Fruit fly (Drosophila melanogaster) whole organism, embryonic: ENCODE results near the gene CG1910.

Experiments used
- Ada2b ChIP-seq: fragments of 200-800 bp; sonication (Bioruptor generic); IDR thresholded peaks from 2 replicates; pipeline ENCODE4 v1.3.6; 2022; ENCODE audit warnings: missing biosample characterization, missing genetic modification characterization
- Atf3 ChIP-seq: fragments of 200-800 bp; sonication (Bioruptor generic); optimal IDR thresholded peaks from 3 replicates; lab custom pipeline; 2016; ENCODE audit warnings: missing biosample characterization, missing genetic modification characterization
- CG10565 ChIP-seq: fragments of 200-800 bp; sonication (Bioruptor generic); optimal IDR thresholded peaks from 3 replicates; lab custom pipeline; 2016; ENCODE audit warnings: missing biosample characterization, mild to moderate bottlenecking, missing genetic modification characterization
- CG12769 ChIP-seq: fragments of 200-800 bp; sonication (Bioruptor generic); optimal IDR thresholded peaks from 2 replicates; lab custom pipeline; 2019; ENCODE audit warnings: missing biosample characterization, mild to moderate bottlenecking, missing genetic modification characterization, moderate library complexity
- CG13775 ChIP-seq: fragments of 200-800 bp; sonication (Bioruptor generic); optimal IDR thresholded peaks from 3 replicates; lab custom pipeline; 2017; ENCODE audit warnings: missing biosample characterization, mild to moderate bottlenecking, missing genetic modification characterization
- CG16779 ChIP-seq: fragments of 200-800 bp; sonication (Bioruptor generic); IDR thresholded peaks from 2 replicates; pipeline ENCODE4 v1.3.6; 2022; ENCODE audit warnings: missing biosample characterization, missing genetic modification characterization
- CG16813 ChIP-seq: fragments of 200-800 bp; sonication (Bioruptor generic); IDR thresholded peaks from 3 replicates; pipeline ENCODE4 v1.3.6; 2022; ENCODE audit warnings: missing biosample characterization, missing genetic modification characterization; ENCODE audit not compliant: partially characterized antibody
- CG16863 ChIP-seq: fragments of 200-800 bp; sonication (Bioruptor generic); optimal IDR thresholded peaks from 3 replicates; lab custom pipeline; 2016; ENCODE audit warnings: missing biosample characterization, missing genetic modification characterization
- CG1832 ChIP-seq: fragments of 200-800 bp; sonication (Bioruptor generic); optimal IDR thresholded peaks from 2 replicates; lab custom pipeline; 2017; ENCODE audit warnings: missing biosample characterization, mild to moderate bottlenecking, missing genetic modification characterization, inconsistent platforms
- CG18476 ChIP-seq: fragments of 200-800 bp; sonication (Bioruptor generic); optimal IDR thresholded peaks from 2 replicates; lab custom pipeline; 2016; ENCODE audit warnings: missing biosample characterization, mild to moderate bottlenecking, missing genetic modification characterization
- CG31441 ChIP-seq: fragments of 200-800 bp; sonication (Bioruptor generic); IDR thresholded peaks from 2 replicates; pipeline ENCODE4 v1.3.6; 2022; ENCODE audit warnings: missing biosample characterization, missing genetic modification characterization
- CG33213 ChIP-seq: fragments of 200-800 bp; sonication (Bioruptor generic); optimal IDR thresholded peaks from 3 replicates; lab custom pipeline; 2016; ENCODE audit warnings: missing biosample characterization, missing genetic modification characterization
- CG4282 ChIP-seq: fragments of 200-800 bp; sonication (Bioruptor generic); optimal IDR thresholded peaks from 2 replicates; lab custom pipeline; 2016; ENCODE audit warnings: missing biosample characterization, missing genetic modification characterization
- CG4328 ChIP-seq: fragments of 200-800 bp; sonication (Bioruptor generic); optimal IDR thresholded peaks from 3 replicates; lab custom pipeline; 2017; ENCODE audit warnings: missing biosample characterization, missing genetic modification reagents, missing genetic modification characterization
- CG6254 ChIP-seq: fragments of 200-800 bp; sonication (Bioruptor generic); optimal IDR thresholded peaks from 3 replicates; lab custom pipeline; 2017; ENCODE audit warnings: mild to moderate bottlenecking, missing biosample characterization, missing genetic modification reagents, missing genetic modification characterization
- CG6654 ChIP-seq: fragments of 200-800 bp; sonication (Bioruptor generic); optimal IDR thresholded peaks from 2 replicates; lab custom pipeline; 2017; ENCODE audit warnings: missing biosample characterization, mild to moderate bottlenecking, missing genetic modification characterization
- CG8089 ChIP-seq: fragments of 200-800 bp; sonication (Bioruptor generic); optimal IDR thresholded peaks from 3 replicates; lab custom pipeline; 2016; ENCODE audit warnings: missing biosample characterization, missing genetic modification characterization
- CHES-1-like ChIP-seq: fragments of 200-800 bp; sonication (Bioruptor generic); optimal IDR thresholded peaks from 2 replicates; lab custom pipeline; 2016; ENCODE audit warnings: missing biosample characterization, missing genetic modification characterization
- Chrac-16 ChIP-seq: fragments of 200-800 bp; sonication (Bioruptor generic); optimal IDR thresholded peaks from 3 replicates; lab custom pipeline; 2016; ENCODE audit warnings: missing biosample characterization, missing genetic modification characterization
- CkIIα-i1 ChIP-seq: fragments of 200-800 bp; sonication (Bioruptor generic); IDR thresholded peaks from 2 replicates; pipeline ENCODE4 v1.3.6; 2022; ENCODE audit warnings: missing biosample characterization, missing genetic modification characterization
- Dip2 ChIP-seq: fragments of 200-800 bp; sonication (Bioruptor generic); IDR thresholded peaks from 2 replicates; pipeline ENCODE4 v1.3.6; 2022; ENCODE audit warnings: missing biosample characterization, missing genetic modification characterization
- Dref ChIP-seq: fragments of 200-800 bp; sonication (Bioruptor generic); IDR thresholded peaks from 2 replicates; pipeline ENCODE4 v1.3.6; 2022; ENCODE audit warnings: missing biosample characterization, missing genetic modification characterization
- E2f2 ChIP-seq: fragments of 200-800 bp; sonication (Bioruptor generic); IDR thresholded peaks from 2 replicates; pipeline ENCODE4 v1.3.6; 2022; ENCODE audit warnings: missing biosample characterization, missing genetic modification characterization
- ERR ChIP-seq: fragments of 200-800 bp; sonication (Bioruptor generic); optimal IDR thresholded peaks from 2 replicates; lab custom pipeline; 2016; ENCODE audit warnings: missing biosample characterization, missing genetic modification characterization
- HmgZ ChIP-seq: fragments of 200-800 bp; sonication (Bioruptor generic); optimal IDR thresholded peaks from 2 replicates; lab custom pipeline; 2018; ENCODE audit warnings: missing biosample characterization, mild to moderate bottlenecking, missing genetic modification characterization
- Hmr ChIP-seq: fragments of 200-800 bp; sonication (Bioruptor generic); optimal IDR thresholded peaks from 3 replicates; lab custom pipeline; 2017; ENCODE audit warnings: mild to moderate bottlenecking, missing biosample characterization, missing genetic modification reagents, missing genetic modification characterization
- Hr78 ChIP-seq, 2 experiments: fragments of 200-800 bp in 1 of 2; fragments of >200 bp in 1 of 2; sonication (Bioruptor generic) in 1 of 2; optimal IDR thresholded peaks; 2 replicates each; lab custom pipeline; 2017 to 2019; ENCODE audit warnings: missing biosample characterization in 2 of 2, missing genetic modification characterization in 2 of 2, mild to moderate bottlenecking in 1 of 2, moderate library complexity in 1 of 2
- Kr ChIP-seq: fragments of 200-800 bp; sonication (Bioruptor generic); optimal IDR thresholded peaks from 2 replicates; lab custom pipeline; 2017; ENCODE audit warnings: missing biosample characterization, mild to moderate bottlenecking, missing genetic modification characterization
- Lpt ChIP-seq: fragments of >200 bp; optimal IDR thresholded peaks from 2 replicates; lab custom pipeline; 2018; ENCODE audit warnings: missing biosample characterization, missing genetic modification characterization
- MESR4 ChIP-seq: fragments of 200-800 bp; sonication (Bioruptor generic); optimal IDR thresholded peaks from 2 replicates; lab custom pipeline; 2018; ENCODE audit warnings: missing biosample characterization, mild to moderate bottlenecking, missing genetic modification characterization, moderate library complexity
- Opbp ChIP-seq: fragments of 200-800 bp; sonication (Bioruptor generic); IDR thresholded peaks from 3 replicates; pipeline ENCODE4 v1.3.6; 2022; ENCODE audit warnings: missing biosample characterization, missing genetic modification characterization; ENCODE audit not compliant: partially characterized antibody
- Ptx1 ChIP-seq: fragments of 200-800 bp; sonication (Bioruptor generic); IDR thresholded peaks from 2 replicates; pipeline ENCODE4 v1.3.6; 2022; ENCODE audit warnings: missing biosample characterization, missing genetic modification characterization
- Rx ChIP-seq: fragments of 200-800 bp; sonication (Bioruptor generic); IDR thresholded peaks from 2 replicates; pipeline ENCODE4 v1.3.6; 2022; ENCODE audit warnings: missing biosample characterization, missing genetic modification characterization
- Sry-δ ChIP-seq: fragments of 200-800 bp; sonication (Bioruptor generic); optimal IDR thresholded peaks from 2 replicates; lab custom pipeline; 2016; ENCODE audit warnings: missing biosample characterization, missing genetic modification characterization
- Stat92E ChIP-seq, 3 experiments: fragments of >200 bp in 2 of 3; fragments of 200-800 bp in 1 of 3; sonication (Bioruptor generic) in 1 of 3; optimal IDR thresholded peaks; 2 replicates each; lab custom pipeline; 2017 to 2019; ENCODE audit warnings: missing biosample characterization in 3 of 3, missing genetic modification characterization in 3 of 3, mild to moderate bottlenecking in 1 of 3, moderate library complexity in 1 of 3
- Xrp1 ChIP-seq: fragments of 200-800 bp; sonication (Bioruptor generic); IDR thresholded peaks from 2 replicates; pipeline ENCODE4 v1.3.6; 2022; ENCODE audit warnings: missing biosample characterization, missing genetic modification characterization
- amos ChIP-seq: fragments of 200-800 bp; sonication (Bioruptor generic); IDR thresholded peaks from 2 replicates; pipeline ENCODE4 v1.3.6; 2022; ENCODE audit warnings: missing biosample characterization, missing genetic modification characterization; ENCODE audit not compliant: partially characterized antibody
- emc ChIP-seq: fragments of 200-800 bp; sonication (Bioruptor generic); optimal IDR thresholded peaks from 2 replicates; lab custom pipeline; 2016; ENCODE audit warnings: missing biosample characterization, missing genetic modification characterization
- ewg ChIP-seq: fragments of 200-800 bp; sonication (Bioruptor generic); optimal IDR thresholded peaks from 3 replicates; lab custom pipeline; 2017; ENCODE audit warnings: mild to moderate bottlenecking, missing biosample characterization, missing genetic modification reagents, missing genetic modification characterization
- gsb-n ChIP-seq: fragments of 200-800 bp; sonication (Bioruptor generic); optimal IDR thresholded peaks from 3 replicates; lab custom pipeline; 2018; ENCODE audit warnings: missing biosample characterization, mild to moderate bottlenecking, missing genetic modification characterization
- h ChIP-seq: fragments of >200 bp; optimal IDR thresholded peaks from 2 replicates; lab custom pipeline; 2017
- mam ChIP-seq: fragments of 200-800 bp; sonication (Bioruptor generic); optimal IDR thresholded peaks from 3 replicates; lab custom pipeline; 2016; ENCODE audit warnings: missing biosample characterization, missing genetic modification characterization
- onecut ChIP-seq: fragments of 200-800 bp; sonication (Bioruptor generic); IDR thresholded peaks from 2 replicates; pipeline ENCODE4 v1.3.6; 2022; ENCODE audit warnings: missing biosample characterization, missing genetic modification characterization
- pros ChIP-seq: fragments of 200-800 bp; sonication (Bioruptor generic); optimal IDR thresholded peaks from 3 replicates; lab custom pipeline; 2019; ENCODE audit warnings: missing biosample characterization, mild to moderate bottlenecking, missing genetic modification characterization, moderate library complexity
- pzg ChIP-seq: fragments of 200-800 bp; sonication (Bioruptor generic); optimal IDR thresholded peaks from 3 replicates; lab custom pipeline; 2018; ENCODE audit warnings: missing biosample characterization, mild to moderate bottlenecking, missing genetic modification characterization, moderate library complexity
- row ChIP-seq: fragments of 200-800 bp; sonication (Bioruptor generic); IDR thresholded peaks from 3 replicates; pipeline ENCODE4 v1.3.6; 2022; ENCODE audit warnings: missing biosample characterization, missing genetic modification characterization
- scrt ChIP-seq: fragments of 200-800 bp; sonication (Bioruptor generic); optimal IDR thresholded peaks from 2 replicates; lab custom pipeline; 2018; ENCODE audit warnings: missing biosample characterization, mild to moderate bottlenecking, missing genetic modification characterization, moderate library complexity
- so ChIP-seq: fragments of 200-800 bp; sonication (Bioruptor generic); IDR thresholded peaks from 3 replicates; pipeline ENCODE4 v1.3.6; 2022; ENCODE audit warnings: missing biosample characterization, missing genetic modification characterization
- twi ChIP-seq: fragments of 200-800 bp; optimal IDR thresholded peaks from 2 replicates; lab custom pipeline; 2019; ENCODE audit warnings: missing biosample characterization, mild to moderate bottlenecking, missing genetic modification characterization, moderate library complexity
- vfl ChIP-seq: fragments of 200-800 bp; sonication (Bioruptor generic); optimal IDR thresholded peaks from 2 replicates; lab custom pipeline; 2016; ENCODE audit warnings: missing biosample characterization, missing genetic modification characterization
- wor ChIP-seq: fragments of 200-800 bp; sonication (Bioruptor generic); IDR thresholded peaks from 2 replicates; pipeline ENCODE4 v1.3.6; 2022; ENCODE audit warnings: missing biosample characterization, missing genetic modification characterization

CG1910 gene

dm6 chr3R:31745629-31746081 is 1.8 kb upstream of the CG1910 start, which contains the start of gene awd (continued):
- TF ChIP-seq CG13775 (GFP tag; lab: Kevin White, UChicago) (no peak), Lpt (GFP tag; lab: Kevin White, UChicago) (no peak), so (no peak), Dip2 (GFP tag; lab: Robert Waterston, UW) (no peak), wor (no peak), Hmr (no peak), CG18476 (no peak), row (GFP tag; lab: Robert Waterston, UW) (peak; percentile 24; the same call in 1 of the 3 replicates), CG31441 (GFP tag; lab: Robert Waterston, UW) (no peak), CHES-1-like (GFP tag; lab: Kevin White, UChicago) (peak; percentile 52), CG1832 (GFP tag; lab: Kevin White, UChicago) (no peak), Xrp1 (GFP tag; lab: Robert Waterston, UW) (no peak), CG16863 (GFP tag; lab: Kevin White, UChicago) (no peak), CG12769 (tag; lab: Kevin White, UChicago) (peak; percentile 32), twi (tag; lab: Kevin White, UChicago) (no peak), Sry-δ (GFP tag; lab: Kevin White, UChicago) (peak; percentile 26), Ada2b (GFP tag; lab: Robert Waterston, UW) (no peak), pros (no peak), CG33213 (GFP tag; lab: Kevin White, UChicago) (peak; percentile 5), Ptx1 (GFP tag; lab: Robert Waterston, UW) (no peak), amos (GFP tag; lab: Robert Waterston, UW) (peak; percentile 25; the same call in 1 of the 2 replicates), Atf3 (GFP tag; lab: Kevin White, UChicago) (no peak), pzg (GFP tag; lab: Kevin White, UChicago) (peak; percentile 81), emc (GFP tag; lab: Kevin White, UChicago) (no peak), ERR (GFP tag; lab: Kevin White, UChicago) (peak; percentile 20), vfl (GFP tag; lab: Kevin White, UChicago) (no peak), ewg (GFP tag; lab: Kevin White, UChicago) (no peak), scrt (peak; percentile 16), CG10565 (GFP tag; lab: Kevin White, UChicago) (no peak), Chrac-16 (GFP tag; lab: Kevin White, UChicago) (no peak), CG8089 (GFP tag; lab: Kevin White, UChicago) (no peak), Kr (no peak), Dref (GFP tag; lab: Robert Waterston, UW) (peak; percentile 48), CkIIα-i1 (GFP tag; lab: Robert Waterston, UW) (no peak), h (lab: Kevin White, UChicago) (no peak), CG4282 (GFP tag; lab: Kevin White, UChicago) (peak; percentile 35), Rx (GFP tag; lab: Robert Waterston, UW) (no peak), Stat92E (GFP tag; optimal IDR thresholded peaks at IDR 0.05; lab: Kevin White, UChicago) (peak in 1 of 3 experiments; percentile 5), HmgZ (tag; lab: Kevin White, UChicago) (peak; percentile 50), Opbp (GFP tag; lab: Robert Waterston, UW) (peak; percentile 19; the same call in 1 of the 3 replicates), E2f2 (GFP tag; lab: Robert Waterston, UW) (peak; percentile 74), CG6254 (GFP tag; lab: Kevin White, UChicago) (no peak), CG16779 (GFP tag; lab: Robert Waterston, UW) (no peak), Hr78 (GFP tag; optimal IDR thresholded peaks at IDR 0.05; lab: Kevin White, UChicago) (no peak), MESR4 (GFP tag; lab: Kevin White, UChicago) (peak; percentile 89), CG16813 (GFP tag; lab: Robert Waterston, UW) (peak; percentile 35; the same call in 1 of the 3 replicates), onecut (GFP tag; lab: Robert Waterston, UW) (peak; percentile 75), CG6654 (GFP tag; lab: Kevin White, UChicago) (no peak), CG4328 (GFP tag; lab: Kevin White, UChicago) (no peak), gsb-n (tag; lab: Kevin White, UChicago) (no peak), mam (no peak)
